Fruit fly (Drosophila melanogaster): ENCODE measurements around the gene RpL22.
A peak's percentile ranks its signal among the peaks of the same experiment; 100 is the strongest.

Gene RpL22

dm6 chrX:755642-756332 is 9.1 kb downstream of the RpL22 start (continued):
- TF ChIP-seq gsb (GFP tag; IDR thresholded peaks at IDR 0.05) = peak; percentile 78
- peak; percentile 81 for TF ChIP-seq CG4282 (GFP tag; optimal IDR thresholded peaks at IDR 0.05)
- 0 out of 2 replicates have a peak, but pooled peaks have one; percentile 16 for TF ChIP-seq Gsc (GFP tag; IDR thresholded peaks at IDR 0.05)
- TF ChIP-seq tap (tag; optimal IDR thresholded peaks at IDR 0.05) = peak; percentile 74
- no peak for TF ChIP-seq Spps (tag; optimal IDR thresholded peaks at IDR 0.05)
- TF ChIP-seq her (GFP tag; optimal IDR thresholded peaks at IDR 0.05) = peak; percentile 89
- peak; percentile 91 for TF ChIP-seq ERR (GFP tag; optimal IDR thresholded peaks at IDR 0.05)
- TF ChIP-seq CG2712 (tag; optimal IDR thresholded peaks at IDR 0.05) = peak; percentile 79
- peak; percentile 68 for TF ChIP-seq CG16779 (GFP tag; IDR thresholded peaks at IDR 0.05)
- TF ChIP-seq nerfin-2 (GFP tag; IDR thresholded peaks at IDR 0.05; ENCODE audit: partially characterized antibody) = no peak
- TF ChIP-seq CG4854 (GFP tag; optimal IDR thresholded peaks at IDR 0.05) = peak; percentile 81
- TF ChIP-seq CG1647 (GFP tag; optimal IDR thresholded peaks at IDR 0.05) = peak; percentile 77
- peak in 1 of 3 experiments; percentile 36 for TF ChIP-seq lola (GFP tag; optimal IDR thresholded peaks at IDR 0.05)
- TF ChIP-seq tio (GFP tag; optimal IDR thresholded peaks at IDR 0.05) = no peak
- peak; percentile 79 for TF ChIP-seq CG14050 (GFP tag; IDR thresholded peaks at IDR 0.05)
- peak; percentile 79 for TF ChIP-seq sisA (GFP tag; IDR thresholded peaks at IDR 0.05)
- TF ChIP-seq kni (GFP tag; optimal IDR thresholded peaks at IDR 0.05) = no peak
- peak; percentile 80 for TF ChIP-seq CG15269 (tag; optimal IDR thresholded peaks at IDR 0.05)
- peak; percentile 88 for TF ChIP-seq CG11247 (GFP tag; IDR thresholded peaks at IDR 0.05)
- peak; percentile 69 for TF ChIP-seq Six4 (GFP tag; optimal IDR thresholded peaks at IDR 0.05)
- TF ChIP-seq CG32767 (GFP tag; IDR thresholded peaks at IDR 0.05) = peak; percentile 56; the same call in 1 of the 2 replicates
- TF ChIP-seq jumu (GFP tag; optimal IDR thresholded peaks at IDR 0.05) = peak; percentile 76
- peak; percentile 55; the same call in 1 of the 3 replicates for TF ChIP-seq B-H1 (GFP tag; IDR thresholded peaks at IDR 0.05)
- TF ChIP-seq corto (GFP tag; optimal IDR thresholded peaks at IDR 0.05) = peak; percentile 81
- TF ChIP-seq disco-r (GFP tag; optimal IDR thresholded peaks at IDR 0.05) = peak; percentile 70
- no peak for TF ChIP-seq cato (GFP tag; optimal IDR thresholded peaks at IDR 0.05; ENCODE audit: borderline replicate concordance)
- peak; percentile 50 for TF ChIP-seq CG13123 (GFP tag; optimal IDR thresholded peaks at IDR 0.05)
- peak; percentile 68 for TF ChIP-seq seq (GFP tag; IDR thresholded peaks at IDR 0.05)
- no peak for TF ChIP-seq Dfd (GFP tag; optimal IDR thresholded peaks at IDR 0.05)
- no peak for TF ChIP-seq crol (GFP tag; IDR thresholded peaks at IDR 0.05)
- peak; percentile 92 for TF ChIP-seq caup (GFP tag; optimal IDR thresholded peaks at IDR 0.05; ENCODE audit: severe bottlenecking)
- peak; percentile 89 for TF ChIP-seq CG7786 (GFP tag; optimal IDR thresholded peaks at IDR 0.05)
- no peak for TF ChIP-seq CG10565 (GFP tag; optimal IDR thresholded peaks at IDR 0.05)
- TF ChIP-seq CG7839 (tag; optimal IDR thresholded peaks at IDR 0.05) = peak; percentile 86
- TF ChIP-seq CG3847 (GFP tag; IDR thresholded peaks at IDR 0.05) = peak; percentile 89
- peak; percentile 66 for TF ChIP-seq CG1233 (GFP tag; optimal IDR thresholded peaks at IDR 0.05)
- peak; percentile 59 for TF ChIP-seq CG6254 (GFP tag; optimal IDR thresholded peaks at IDR 0.05)
- TF ChIP-seq Dll (GFP tag; IDR thresholded peaks at IDR 0.05; ENCODE audit: partially characterized antibody) = no peak
- peak; percentile 32; the same call in 1 of the 2 replicates for TF ChIP-seq wor (GFP tag; IDR thresholded peaks at IDR 0.05)
- peak; percentile 56 for TF ChIP-seq CG10274 (GFP tag; optimal IDR thresholded peaks at IDR 0.05)
- TF ChIP-seq CG17361 (GFP tag; IDR thresholded peaks at IDR 0.05) = peak; percentile 73
- TF ChIP-seq CG43689 (GFP tag; IDR thresholded peaks at IDR 0.05) = peak; percentile 61; the same call in 1 of the 2 replicates
- peak; percentile 88 for TF ChIP-seq ems (GFP tag; optimal IDR thresholded peaks at IDR 0.05)
- peak; percentile 68 for TF ChIP-seq ewg (GFP tag; optimal IDR thresholded peaks at IDR 0.05)
- no peak for TF ChIP-seq jigr1 (GFP tag; IDR thresholded peaks at IDR 0.05)
- peak; percentile 82 for TF ChIP-seq H2.0 (GFP tag; IDR thresholded peaks at IDR 0.05)
- peak; percentile 69; the same call in 2 of the 3 replicates for TF ChIP-seq CG7357 (GFP tag; IDR thresholded peaks at IDR 0.05)
- peak; percentile 49 for TF ChIP-seq gcm (GFP tag; optimal IDR thresholded peaks at IDR 0.05)
- TF ChIP-seq CG2129 (GFP tag; IDR thresholded peaks at IDR 0.05; ENCODE audit: partially characterized antibody) = no peak
